Worm (Caenorhabditis elegans): ENCODE measurements around the gene ttr-36.

DNA sequence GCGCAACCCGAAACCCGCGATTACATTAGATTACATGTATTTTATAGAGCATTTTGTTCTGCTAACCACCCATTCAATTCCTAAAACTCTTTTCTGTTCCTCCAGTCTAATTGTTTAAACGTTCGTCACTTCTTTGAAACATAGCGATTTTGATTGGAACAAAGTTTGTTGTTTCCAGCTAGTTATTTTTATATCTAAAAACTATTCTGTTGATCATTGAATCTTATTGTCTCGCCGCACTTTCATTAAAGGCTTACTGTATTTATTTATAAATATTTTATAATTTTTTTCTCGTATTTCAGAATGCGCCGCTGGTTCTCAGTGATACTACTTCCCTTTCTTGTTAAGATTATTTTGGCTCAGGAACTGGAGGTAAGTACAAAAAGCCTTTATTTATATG lies 32.0 kb downstream of the ttr-36 start, which contains the start of gene T14E8.2:
- TF ChIP-seq unc-39 (tag; optimal IDR thresholded peaks at IDR 0.05) = no peak
- TF ChIP-seq mdl-1 (tag; optimal IDR thresholded peaks at IDR 0.05) = no peak
- no peak for TF ChIP-seq nhr-25 (tag; optimal IDR thresholded peaks at IDR 0.05)
- no peak for TF ChIP-seq nfya-1 (tag; optimal IDR thresholded peaks at IDR 0.05; ENCODE audit: insufficient read depth)
- no peak for TF ChIP-seq pha-4 (tag; optimal IDR thresholded peaks at IDR 0.05)
- no peak for TF ChIP-seq aly-2 (tag; optimal IDR thresholded peaks at IDR 0.05)
- TF ChIP-seq tbx-2 (tag; optimal IDR thresholded peaks at IDR 0.05) = no peak
- TF ChIP-seq zag-1 (tag; optimal IDR thresholded peaks at IDR 0.05) = no peak

Data from whole organism, L3 larva.